Fruit fly (Drosophila melanogaster) whole organism, embryonic: ENCODE measurements around the gene niki.

Experiments used
- Bgb ChIP-seq: fragments of 200-800 bp; sonication (Bioruptor generic); IDR thresholded peaks from 2 replicates; pipeline ENCODE4 v1.3.6; 2022; ENCODE audit warnings: missing biosample characterization, missing genetic modification characterization; ENCODE audit not compliant: partially characterized antibody
- CG10274 ChIP-seq: fragments of 200-800 bp; sonication (Bioruptor generic); optimal IDR thresholded peaks from 3 replicates; lab custom pipeline; 2017; ENCODE audit warnings: missing biosample characterization, mild to moderate bottlenecking, missing genetic modification characterization
- CG10366 ChIP-seq: fragments of 200-800 bp; sonication (Bioruptor generic); IDR thresholded peaks from 2 replicates; pipeline ENCODE4 v1.3.6; 2022; ENCODE audit warnings: missing biosample characterization, missing genetic modification characterization
- CG12659 ChIP-seq: fragments of 200-800 bp; sonication (Bioruptor generic); optimal IDR thresholded peaks from 3 replicates; lab custom pipeline; 2017; ENCODE audit warnings: mild to moderate bottlenecking, missing biosample characterization, missing genetic modification reagents, missing genetic modification characterization
- CG13123 ChIP-seq: fragments of 200-800 bp; sonication (Bioruptor generic); optimal IDR thresholded peaks from 2 replicates; lab custom pipeline; 2016; ENCODE audit warnings: missing biosample characterization, missing genetic modification characterization
- CG13287 ChIP-seq: fragments of 200-800 bp; sonication (Bioruptor generic); IDR thresholded peaks from 2 replicates; pipeline ENCODE4 v1.3.6; 2022; ENCODE audit warnings: missing biosample characterization, missing genetic modification characterization; ENCODE audit not compliant: partially characterized antibody
- CG14860 ChIP-seq: fragments of 200-800 bp; sonication (Bioruptor generic); IDR thresholded peaks from 3 replicates; pipeline ENCODE4 v1.3.6; 2022; ENCODE audit warnings: missing biosample characterization, missing genetic modification characterization; ENCODE audit not compliant: partially characterized antibody
- CG15011 ChIP-seq: fragments of 200-800 bp; sonication (Bioruptor generic); optimal IDR thresholded peaks from 3 replicates; lab custom pipeline; 2018; ENCODE audit warnings: missing biosample characterization, mild to moderate bottlenecking, missing genetic modification characterization
- CG15696 ChIP-seq: fragments of 200-800 bp; sonication (Bioruptor generic); optimal IDR thresholded peaks from 2 replicates; lab custom pipeline; 2019; ENCODE audit warnings: missing biosample characterization, mild to moderate bottlenecking, missing genetic modification characterization, moderate library complexity
- CG2199 ChIP-seq: fragments of 200-800 bp; sonication (Bioruptor generic); IDR thresholded peaks from 3 replicates; pipeline ENCODE4 v1.3.6; 2022; ENCODE audit warnings: missing biosample characterization, missing genetic modification characterization
- CG2202 ChIP-seq: fragments of 200-800 bp; sonication (Bioruptor generic); optimal IDR thresholded peaks from 2 replicates; lab custom pipeline; 2018; ENCODE audit warnings: missing biosample characterization, mild to moderate bottlenecking, missing genetic modification characterization
- CG3407 ChIP-seq: fragments of 200-800 bp; sonication (Bioruptor generic); optimal IDR thresholded peaks from 2 replicates; lab custom pipeline; 2018; ENCODE audit warnings: missing biosample characterization, mild to moderate bottlenecking, missing genetic modification characterization
- CG34224 ChIP-seq: fragments of 200-800 bp; sonication (Bioruptor generic); IDR thresholded peaks from 3 replicates; pipeline ENCODE4 v1.3.6; 2022; ENCODE audit warnings: missing biosample characterization, missing genetic modification characterization; ENCODE audit not compliant: partially characterized antibody
- CG7928 ChIP-seq: fragments of 200-800 bp; sonication (Bioruptor generic); optimal IDR thresholded peaks from 2 replicates; lab custom pipeline; 2017; ENCODE audit warnings: missing biosample characterization, mild to moderate bottlenecking, missing genetic modification characterization
- CG8281 ChIP-seq: fragments of 200-800 bp; sonication (Bioruptor generic); optimal IDR thresholded peaks from 2 replicates; lab custom pipeline; 2018; ENCODE audit warnings: missing biosample characterization, mild to moderate bottlenecking, missing genetic modification characterization, moderate library complexity
- CG8290 ChIP-seq, 3 experiments: fragments of 200-800 bp; sonication (Bioruptor generic); optimal IDR thresholded peaks; 2 replicates each; lab custom pipeline; 2016 to 2019; ENCODE audit warnings: missing biosample characterization in 3 of 3, missing genetic modification characterization in 3 of 3, mild to moderate bottlenecking in 2 of 3, moderate library complexity in 1 of 3
- CG8944 ChIP-seq: fragments of 200-800 bp; sonication (Bioruptor generic); optimal IDR thresholded peaks from 3 replicates; lab custom pipeline; 2016; ENCODE audit warnings: missing biosample characterization, missing genetic modification characterization
- Doc3 ChIP-seq: fragments of 200-800 bp; sonication (Bioruptor generic); IDR thresholded peaks from 3 replicates; pipeline ENCODE4 v1.3.6; 2022; ENCODE audit warnings: missing biosample characterization, missing genetic modification characterization; ENCODE audit not compliant: partially characterized antibody
- Fer2 ChIP-seq: fragments of 200-800 bp; sonication (Bioruptor generic); optimal IDR thresholded peaks from 2 replicates; lab custom pipeline; 2018; ENCODE audit warnings: missing biosample characterization, mild to moderate bottlenecking, missing genetic modification characterization, moderate library complexity
- Gsc ChIP-seq: fragments of 200-800 bp; sonication (Bioruptor generic); IDR thresholded peaks from 2 replicates; pipeline ENCODE4 v1.3.6; 2022; ENCODE audit warnings: missing biosample characterization, missing genetic modification characterization
- Oli ChIP-seq: fragments of 200-800 bp; sonication (Bioruptor generic); optimal IDR thresholded peaks from 2 replicates; lab custom pipeline; 2018; ENCODE audit warnings: missing biosample characterization, mild to moderate bottlenecking, missing genetic modification characterization, moderate library complexity
- Pdp1 ChIP-seq, 2 experiments: fragments of 200-800 bp; sonication (Bioruptor generic); optimal IDR thresholded peaks; 3 replicates each; lab custom pipeline; 2016; ENCODE audit warnings: missing biosample characterization in 2 of 2, missing genetic modification characterization in 2 of 2, mild to moderate bottlenecking in 1 of 2, moderate library complexity in 1 of 2
- Rx ChIP-seq: fragments of 200-800 bp; sonication (Bioruptor generic); IDR thresholded peaks from 2 replicates; pipeline ENCODE4 v1.3.6; 2022; ENCODE audit warnings: missing biosample characterization, missing genetic modification characterization
- Scr ChIP-seq: fragments of 200-800 bp; sonication (Bioruptor generic); IDR thresholded peaks from 2 replicates; pipeline ENCODE4 v1.3.6; 2022; ENCODE audit warnings: missing biosample characterization, missing genetic modification characterization; ENCODE audit not compliant: partially characterized antibody
- Sox102F ChIP-seq: fragments of 200-800 bp; sonication (Bioruptor generic); optimal IDR thresholded peaks from 2 replicates; lab custom pipeline; 2018; ENCODE audit warnings: missing biosample characterization, mild to moderate bottlenecking, missing genetic modification characterization, moderate library complexity
- Stat92E ChIP-seq, 3 experiments: fragments of >200 bp in 2 of 3; fragments of 200-800 bp in 1 of 3; sonication (Bioruptor generic) in 1 of 3; optimal IDR thresholded peaks; 2 replicates each; lab custom pipeline; 2017 to 2019; ENCODE audit warnings: missing biosample characterization in 3 of 3, missing genetic modification characterization in 3 of 3, mild to moderate bottlenecking in 1 of 3, moderate library complexity in 1 of 3
- Trl ChIP-seq, 3 experiments: fragments of >200 bp in 2 of 3; fragments of 200-800 bp in 1 of 3; sonication (Bioruptor generic) in 1 of 3; optimal IDR thresholded peaks; 2 replicates in 1 of 3; 3 replicates in 2 of 3; lab custom pipeline; 2016 to 2017; ENCODE audit warnings: missing biosample characterization in 1 of 3, missing genetic modification characterization in 1 of 3
- ara ChIP-seq: fragments of 200-800 bp; sonication (Bioruptor generic); IDR thresholded peaks from 2 replicates; pipeline ENCODE4 v1.3.6; 2022; ENCODE audit warnings: missing biosample characterization, missing genetic modification characterization
- gcm2 ChIP-seq: fragments of 200-800 bp; sonication (Bioruptor generic); optimal IDR thresholded peaks from 2 replicates; lab custom pipeline; 2016; ENCODE audit warnings: missing biosample characterization, missing genetic modification characterization
- gt ChIP-seq: fragments of 200-800 bp; sonication (Bioruptor generic); IDR thresholded peaks from 2 replicates; pipeline ENCODE4 v1.3.6; 2022; ENCODE audit warnings: missing biosample characterization, missing genetic modification characterization
- hkb ChIP-seq, 2 experiments: fragments of 200-800 bp in 1 of 2; fragments of >200 bp in 1 of 2; sonication (Bioruptor generic) in 1 of 2; IDR thresholded peaks in 1 of 2; optimal IDR thresholded peaks in 1 of 2; 2 replicates each; pipeline versions ENCODE4 v1.3.6 to Lab custom; 2017 to 2022; ENCODE audit warnings: missing biosample characterization in 1 of 2, missing genetic modification characterization in 1 of 2
- mirr ChIP-seq: fragments of 200-800 bp; sonication (Bioruptor generic); optimal IDR thresholded peaks from 3 replicates; lab custom pipeline; 2018; ENCODE audit warnings: missing biosample characterization, mild to moderate bottlenecking, missing genetic modification characterization
- p53 ChIP-seq: fragments of 200-800 bp; sonication (Bioruptor generic); optimal IDR thresholded peaks from 2 replicates; lab custom pipeline; 2016; ENCODE audit warnings: missing biosample characterization, missing genetic modification characterization
- row ChIP-seq: fragments of 200-800 bp; sonication (Bioruptor generic); IDR thresholded peaks from 3 replicates; pipeline ENCODE4 v1.3.6; 2022; ENCODE audit warnings: missing biosample characterization, missing genetic modification characterization
- seq ChIP-seq: fragments of 200-800 bp; sonication (Bioruptor generic); IDR thresholded peaks from 2 replicates; pipeline ENCODE4 v1.3.6; 2022; ENCODE audit warnings: missing biosample characterization, missing genetic modification characterization
- tgo ChIP-seq: fragments of 200-800 bp; sonication (Bioruptor generic); IDR thresholded peaks from 3 replicates; pipeline ENCODE4 v1.3.6; 2022; ENCODE audit warnings: missing biosample characterization, missing genetic modification characterization
- vnd ChIP-seq: fragments of 200-800 bp; sonication (Bioruptor generic); IDR thresholded peaks from 3 replicates; pipeline ENCODE4 v1.3.6; 2022; ENCODE audit warnings: missing biosample characterization, missing genetic modification characterization; ENCODE audit not compliant: partially characterized antibody
- wor ChIP-seq: fragments of 200-800 bp; sonication (Bioruptor generic); IDR thresholded peaks from 2 replicates; pipeline ENCODE4 v1.3.6; 2022; ENCODE audit warnings: missing biosample characterization, missing genetic modification characterization

The niki gene

dm6 chr3R:24870389-24871048 is 45.1 kb upstream of the niki start, which contains the start of gene CycB3 (continued):
- TF ChIP-seq tgo (GFP tag; lab: Robert Waterston, UW): no peak
- TF ChIP-seq CG8944: no peak
- TF ChIP-seq CG7928 (GFP tag; lab: Kevin White, UChicago): no peak
- no peak for TF ChIP-seq CG10274 (GFP tag; lab: Kevin White, UChicago)
- no peak for TF ChIP-seq gt (GFP tag; lab: Robert Waterston, UW)
- TF ChIP-seq ara (GFP tag; lab: Robert Waterston, UW): no peak
- no peak for TF ChIP-seq CG10366
- TF ChIP-seq vnd (GFP tag; lab: Robert Waterston, UW): no peak
- TF ChIP-seq CG3407 (GFP tag; lab: Kevin White, UChicago): no peak
- peak; percentile 22 for TF ChIP-seq mirr
- TF ChIP-seq CG15696: no peak
- TF ChIP-seq Rx: no peak
- no peak for TF ChIP-seq hkb (optimal IDR thresholded peaks at IDR 0.05; lab: Kevin White, UChicago)
- TF ChIP-seq hkb (GFP tag; IDR thresholded peaks at IDR 0.05; lab: Robert Waterston, UW): 0 out of 2 replicates have a peak, but pooled peaks have one; percentile 9
- peak; percentile 56; the same call in 1 of the 2 replicates for TF ChIP-seq Bgb
- TF ChIP-seq CG13123 (GFP tag; lab: Kevin White, UChicago): no peak
- no peak for TF ChIP-seq seq
- TF ChIP-seq Doc3 (GFP tag; lab: Robert Waterston, UW): no peak
- no peak for TF ChIP-seq Pdp1 (GFP tag; optimal IDR thresholded peaks at IDR 0.05; lab: Kevin White, UChicago)
- TF ChIP-seq CG13287 (GFP tag; lab: Robert Waterston, UW): peak; percentile 49
- no peak for TF ChIP-seq CG14860 (GFP tag; lab: Robert Waterston, UW)
- TF ChIP-seq CG2199 (GFP tag; lab: Robert Waterston, UW): no peak
- no peak for TF ChIP-seq Trl (optimal IDR thresholded peaks at IDR 0.05; lab: Kevin White, UChicago)
- TF ChIP-seq Trl (GFP tag; optimal IDR thresholded peaks at IDR 0.05; lab: Kevin White, UChicago): no peak
- no peak for TF ChIP-seq CG2202 (tag; lab: Kevin White, UChicago)
- peak; percentile 27; the same call in 1 of the 3 replicates for TF ChIP-seq row (GFP tag; lab: Robert Waterston, UW)
- peak; percentile 44; the same call in 1 of the 2 replicates for TF ChIP-seq Scr
- TF ChIP-seq CG8281 (tag; lab: Kevin White, UChicago): no peak
- peak; percentile 51 for TF ChIP-seq CG12659 (GFP tag; lab: Kevin White, UChicago)
- TF ChIP-seq CG8290 (GFP tag; optimal IDR thresholded peaks at IDR 0.05; lab: Kevin White, UChicago): no peak
- TF ChIP-seq CG8290 (tag; optimal IDR thresholded peaks at IDR 0.05; lab: Kevin White, UChicago): no peak
- no peak for TF ChIP-seq Oli (tag; lab: Kevin White, UChicago)
- no peak for TF ChIP-seq wor
- TF ChIP-seq Stat92E (GFP tag; optimal IDR thresholded peaks at IDR 0.05; lab: Kevin White, UChicago): peak in 1 of 3 experiments; percentile 28
- no peak for TF ChIP-seq CG34224 (GFP tag; lab: Robert Waterston, UW)
- no peak for TF ChIP-seq p53 (GFP tag; lab: Kevin White, UChicago)
- no peak for TF ChIP-seq CG15011 (GFP tag; lab: Kevin White, UChicago)
- no peak for TF ChIP-seq gcm2 (GFP tag; lab: Kevin White, UChicago)
- TF ChIP-seq Sox102F: no peak
- no peak for TF ChIP-seq Gsc (GFP tag; lab: Robert Waterston, UW)
- TF ChIP-seq Fer2 (tag; lab: Kevin White, UChicago): no peak
